Worm (Caenorhabditis elegans) whole organism, L4 larva: Measurements from ENCODE around the gene sre-6.

Experiments
- F26F4.8 ChIP-seq: fragments of 200-800 bp; sonication (Bioruptor generic); conservative IDR thresholded peaks from 2 replicates; pipeline ENCODE4 v1.3.6; 2022; ENCODE audit warnings: missing genetic modification characterization, missing compliant biosample characterization
- F44E2.7 ChIP-seq: fragments of 200-800 bp; sonication (Bioruptor generic); IDR thresholded peaks from 2 replicates; pipeline ENCODE4 v2.1.2; 2022; ENCODE audit warnings: missing genetic modification characterization, missing compliant biosample characterization
- aha-1 ChIP-seq: fragments of 150-350 bp; peaks from one replicate; lab custom pipeline; 2014; ENCODE audit warnings: missing biosample characterization, missing genetic modification characterization
- ama-1 ChIP-seq: fragments of 150-350 bp; optimal IDR thresholded peaks from 2 replicates; lab custom pipeline; 2014; ENCODE audit warnings: inconsistent platforms, mixed read lengths
- arid-1 ChIP-seq: fragments of 200-800 bp; sonication (Bioruptor generic); conservative IDR thresholded peaks from 2 replicates; pipeline ENCODE4 v1.3.6; 2022; ENCODE audit warnings: missing genetic modification reagents, missing genetic modification characterization, missing compliant biosample characterization
- attf-4 ChIP-seq: sonication (generic microtip); optimal IDR thresholded peaks from 3 replicates; lab custom pipeline; 2017; ENCODE audit warnings: missing biosample characterization, missing genetic modification characterization
- ceh-28 ChIP-seq: fragments of 150-350 bp; optimal IDR thresholded peaks from 2 replicates; lab custom pipeline; 2014; ENCODE audit warnings: missing biosample characterization, missing genetic modification reagents, missing genetic modification characterization
- ceh-44 ChIP-seq: fragments of 200-800 bp; sonication (Bioruptor generic); IDR thresholded peaks from 2 replicates; pipeline ENCODE4 v1.3.6; 2022; ENCODE audit warnings: missing genetic modification reagents, missing genetic modification characterization, missing compliant biosample characterization
- ceh-82 ChIP-seq: sonication (generic microtip); optimal IDR thresholded peaks from 2 replicates; lab custom pipeline; 2017; ENCODE audit warnings: missing biosample characterization, missing genetic modification characterization
- ces-1 ChIP-seq: fragments of 150-350 bp; sonication (generic microtip); optimal IDR thresholded peaks from 4 replicates; lab custom pipeline; 2014; ENCODE audit warnings: missing biosample characterization, missing genetic modification reagents, missing genetic modification characterization
- ctbp-1 ChIP-seq: fragments of 200-800 bp; sonication (Bioruptor generic); IDR thresholded peaks from 2 replicates; pipeline ENCODE4 v1.3.6; 2022; ENCODE audit warnings: missing genetic modification reagents, missing genetic modification characterization, missing compliant biosample characterization
- daf-12 ChIP-seq: fragments of 150-350 bp; optimal IDR thresholded peaks from 2 replicates; lab custom pipeline; 2014; ENCODE audit warnings: missing biosample characterization, missing genetic modification reagents, missing genetic modification characterization
- dmd-6 ChIP-seq: fragments of 200-800 bp; sonication (Bioruptor generic); IDR thresholded peaks from 2 replicates; pipeline ENCODE4 v1.3.6; 2022; ENCODE audit warnings: missing genetic modification reagents, missing genetic modification characterization, missing compliant biosample characterization
- dmd-9 ChIP-seq: fragments of 200-800 bp; sonication (Bioruptor generic); IDR thresholded peaks from 2 replicates; pipeline ENCODE4 v1.3.6; 2022; ENCODE audit warnings: missing genetic modification reagents, missing genetic modification characterization, missing compliant biosample characterization
- duxl-1 ChIP-seq: sonication (generic microtip); optimal IDR thresholded peaks from 2 replicates; lab custom pipeline; 2016; ENCODE audit warnings: mild to moderate bottlenecking, missing genetic modification characterization, moderate library complexity, missing compliant biosample characterization; ENCODE audit not compliant: poor library complexity
- egl-27 ChIP-seq: sonication (generic microtip); optimal IDR thresholded peaks from 3 replicates; lab custom pipeline; 2017; ENCODE audit warnings: missing biosample characterization, missing genetic modification reagents, missing genetic modification characterization
- fos-1 ChIP-seq: fragments of 150-350 bp; optimal IDR thresholded peaks from 2 replicates; lab custom pipeline; 2014; ENCODE audit warnings: missing biosample characterization, missing genetic modification characterization
- hmg-1.1 ChIP-seq: fragments of 200-800 bp; sonication (Bioruptor generic); IDR thresholded peaks from 2 replicates; pipeline ENCODE4 v1.3.6; 2022; ENCODE audit warnings: missing genetic modification reagents, missing genetic modification characterization, missing compliant biosample characterization
- lin-13 ChIP-seq: fragments of 150-350 bp; optimal IDR thresholded peaks from 2 replicates; lab custom pipeline; 2014; ENCODE audit warnings: missing biosample characterization, missing genetic modification reagents, missing genetic modification characterization
- lin-15B ChIP-seq: fragments of 150-350 bp; sonication (generic microtip); optimal IDR thresholded peaks from 3 replicates; lab custom pipeline; 2014; ENCODE audit warnings: missing biosample characterization, missing genetic modification characterization
- lin-38 ChIP-seq: fragments of 200-800 bp; sonication (Bioruptor generic); IDR thresholded peaks from 2 replicates; pipeline ENCODE4 v1.3.6; 2022; ENCODE audit warnings: missing genetic modification reagents, missing genetic modification characterization, missing compliant biosample characterization
- madf-5 ChIP-seq, 2 experiments: fragments of 200-800 bp; sonication (Bioruptor generic); IDR thresholded peaks; 2 replicates each; pipeline ENCODE4 v1.3.6; 2022; ENCODE audit warnings: missing compliant biosample characterization in 2 of 2, missing genetic modification characterization in 2 of 2
- madf-9 ChIP-seq: fragments of 200-800 bp; sonication (Bioruptor generic); conservative IDR thresholded peaks from 2 replicates; pipeline ENCODE4 v1.3.6; 2022; ENCODE audit warnings: missing genetic modification reagents, missing genetic modification characterization, missing compliant biosample characterization
- mdt-29 ChIP-seq: fragments of 200-800 bp; sonication (Bioruptor generic); IDR thresholded peaks from 2 replicates; pipeline ENCODE4 v1.3.6; 2022; ENCODE audit warnings: missing genetic modification reagents, missing genetic modification characterization, missing compliant biosample characterization
- mep-1 ChIP-seq: fragments of 150-350 bp; sonication (generic microtip); optimal IDR thresholded peaks from 3 replicates; lab custom pipeline; 2014; ENCODE audit warnings: missing biosample characterization, missing genetic modification characterization
- mes-2 ChIP-seq: sonication (generic microtip); optimal IDR thresholded peaks from 2 replicates; lab custom pipeline; 2016; ENCODE audit warnings: missing genotype, mild to moderate bottlenecking, missing genetic modification characterization, missing compliant biosample characterization; ENCODE audit not compliant: poor library complexity, severe bottlenecking
- mxl-3 ChIP-seq: fragments of 200-800 bp; sonication (Bioruptor generic); optimal IDR thresholded peaks from 2 replicates; lab custom pipeline; 2018; ENCODE audit warnings: mild to moderate bottlenecking, missing genetic modification characterization, missing compliant biosample characterization
- nhr-10 ChIP-seq: fragments of 150-350 bp; optimal IDR thresholded peaks from 2 replicates; lab custom pipeline; 2014; ENCODE audit warnings: missing biosample characterization, missing genetic modification characterization
- nhr-11 ChIP-seq: fragments of 150-350 bp; optimal IDR thresholded peaks from 2 replicates; lab custom pipeline; 2014; ENCODE audit warnings: missing biosample characterization, missing genetic modification characterization
- nhr-111 ChIP-seq: fragments of 200-800 bp; sonication (Bioruptor generic); optimal IDR thresholded peaks from 2 replicates; lab custom pipeline; 2018; ENCODE audit warnings: mild to moderate bottlenecking, missing genetic modification characterization, missing compliant biosample characterization
- nhr-237 ChIP-seq: sonication (generic microtip); optimal IDR thresholded peaks from 2 replicates; lab custom pipeline; 2017; ENCODE audit warnings: missing biosample characterization, missing genetic modification characterization
- nhr-41 ChIP-seq: fragments of 200-800 bp; sonication (Bioruptor generic); IDR thresholded peaks from 2 replicates; pipeline ENCODE4 v1.3.6; 2022; ENCODE audit warnings: missing genetic modification reagents, missing genetic modification characterization, missing compliant biosample characterization
- nhr-42 ChIP-seq: fragments of 200-800 bp; sonication (Bioruptor generic); IDR thresholded peaks from 2 replicates; pipeline ENCODE4 v1.3.6; 2022; ENCODE audit warnings: missing genetic modification characterization, missing compliant biosample characterization
- nhr-48 ChIP-seq: sonication (generic microtip); optimal IDR thresholded peaks from 2 replicates; lab custom pipeline; 2016; ENCODE audit warnings: mild to moderate bottlenecking, missing genetic modification characterization, missing compliant biosample characterization
- nhr-6 ChIP-seq: fragments of 150-350 bp; optimal IDR thresholded peaks from 2 replicates; lab custom pipeline; 2014; ENCODE audit warnings: missing biosample characterization, missing genetic modification characterization
- nhr-76 ChIP-seq: fragments of 150-350 bp; optimal IDR thresholded peaks from 2 replicates; lab custom pipeline; 2014; ENCODE audit warnings: missing biosample characterization, missing genetic modification characterization
- pha-4 ChIP-seq, 2 experiments: fragments of 150-350 bp in 1 of 2; fragments of 200-800 bp in 1 of 2; sonication (Bioruptor generic) in 1 of 2; IDR thresholded peaks in 1 of 2; optimal IDR thresholded peaks in 1 of 2; 2 replicates each; pipeline versions ENCODE4 v1.3.6 to Lab custom; 2014 to 2022; ENCODE audit warnings: missing genetic modification characterization in 2 of 2, missing genetic modification reagents in 2 of 2, missing biosample characterization in 1 of 2, missing compliant biosample characterization in 1 of 2
- php-3 ChIP-seq: fragments of 200-800 bp; sonication (Bioruptor generic); IDR thresholded peaks from 2 replicates; pipeline ENCODE4 v1.3.6; 2022; ENCODE audit warnings: missing genetic modification reagents, missing genetic modification characterization, missing compliant biosample characterization
- saeg-2 ChIP-seq: fragments of 200-800 bp; sonication (Bioruptor generic); IDR thresholded peaks from 2 replicates; pipeline ENCODE4 v1.3.6; 2022; ENCODE audit warnings: missing genetic modification reagents, missing genetic modification characterization, missing compliant biosample characterization
- sdz-12 ChIP-seq: fragments of 200-800 bp; sonication (Bioruptor generic); optimal IDR thresholded peaks from 2 replicates; lab custom pipeline; 2018; ENCODE audit warnings: mild to moderate bottlenecking, missing genetic modification characterization, missing compliant biosample characterization
- set-16 ChIP-seq: fragments of 200-800 bp; sonication (Bioruptor generic); IDR thresholded peaks from 2 replicates; pipeline ENCODE4 v1.3.6; 2022; ENCODE audit warnings: missing genetic modification reagents, missing genetic modification characterization, missing compliant biosample characterization
- skn-1 ChIP-seq: fragments of 150-350 bp; optimal IDR thresholded peaks from 2 replicates; lab custom pipeline; 2014; ENCODE audit warnings: missing biosample characterization, missing genetic modification characterization
- snpc-4 ChIP-seq: fragments of 150-350 bp; optimal IDR thresholded peaks from 2 replicates; lab custom pipeline; 2014; ENCODE audit warnings: missing biosample characterization, missing genetic modification characterization
- tag-97 ChIP-seq: fragments of 200-800 bp; sonication (Bioruptor generic); IDR thresholded peaks from 2 replicates; pipeline ENCODE4 v1.3.6; 2022; ENCODE audit warnings: missing genetic modification characterization, missing compliant biosample characterization
- tra-1 ChIP-seq: fragments of 200-800 bp; sonication (Bioruptor generic); IDR thresholded peaks from 2 replicates; pipeline ENCODE4 v1.3.6; 2022; ENCODE audit warnings: missing genetic modification reagents, missing genetic modification characterization, missing compliant biosample characterization
- unc-39 ChIP-seq: sonication (generic microtip); optimal IDR thresholded peaks from 2 replicates; lab custom pipeline; 2017; ENCODE audit warnings: missing biosample characterization, missing genetic modification characterization
- unc-62 ChIP-seq, 3 experiments: fragments of 150-350 bp in 1 of 3; sonication (generic microtip); optimal IDR thresholded peaks in 2 of 3; peaks in 1 of 3; 1 replicate in 1 of 3; 2 replicates in 2 of 3; lab custom pipeline; 2014 to 2017; ENCODE audit warnings: missing biosample characterization in 3 of 3, missing genetic modification characterization in 3 of 3, missing genetic modification reagents in 3 of 3, missing genotype in 1 of 3
- zag-1 ChIP-seq: fragments of 150-350 bp; optimal IDR thresholded peaks from 2 replicates; lab custom pipeline; 2014; ENCODE audit warnings: missing biosample characterization, missing genetic modification characterization
- zfp-2 ChIP-seq: sonication (generic microtip); optimal IDR thresholded peaks from 2 replicates; lab custom pipeline; 2016; ENCODE audit warnings: mild to moderate bottlenecking, missing genetic modification characterization, missing compliant biosample characterization
- zfp-3 ChIP-seq: fragments of 200-800 bp; sonication (Bioruptor generic); conservative IDR thresholded peaks from 2 replicates; pipeline ENCODE4 v1.3.6; 2022; ENCODE audit warnings: missing genetic modification reagents, missing genetic modification characterization, missing compliant biosample characterization
- zip-2 ChIP-seq: fragments of 150-350 bp; optimal IDR thresholded peaks from 2 replicates; lab custom pipeline; 2014; ENCODE audit warnings: missing biosample characterization, missing genetic modification characterization
- ztf-7 ChIP-seq: fragments of 150-350 bp; optimal IDR thresholded peaks from 2 replicates; lab custom pipeline; 2014; ENCODE audit warnings: missing biosample characterization, missing genetic modification characterization

The sre-6 gene

ce11 chrV:10801154-10801553 is 38.6 kb upstream of the sre-6 start, which contains the start of gene D1054.18 (continued):
- TF ChIP-seq ama-1 (lab: Kevin White, UChicago) (no peak), zip-2 (no peak), nhr-111 (no peak), mep-1 (no peak), dmd-9 (no peak), nhr-42 (no peak), nhr-6 (tag; lab: Kevin White, UChicago) (no peak), php-3 (GFP tag; lab: Robert Waterston, UW) (peak; percentile 97), egl-27 (tag; lab: Kevin White, UChicago) (no peak), lin-38 (GFP tag; lab: Robert Waterston, UW) (no peak), unc-62 (GFP tag; optimal IDR thresholded peaks at IDR 0.05 in 1 of 2; lab: Kevin White, UChicago) (peak; percentile 51 to 96), unc-62 (tag; optimal IDR thresholded peaks at IDR 0.05; lab: Kevin White, UChicago) (no peak), nhr-10 (tag; lab: Kevin White, UChicago) (no peak), ctbp-1 (GFP tag; lab: Robert Waterston, UW) (no peak), arid-1 (GFP tag; lab: Robert Waterston, UW) (no peak), nhr-41 (GFP tag; lab: Robert Waterston, UW) (peak; percentile 85), madf-9 (no peak), pha-4 (GFP tag; IDR thresholded peaks at IDR 0.05; lab: Robert Waterston, UW) (peak; percentile 27; the same call in 1 of the 2 replicates), pha-4 (tag; optimal IDR thresholded peaks at IDR 0.05; lab: Kevin White, UChicago) (no peak), ceh-28 (tag; lab: Kevin White, UChicago) (no peak), nhr-11 (tag; lab: Kevin White, UChicago) (no peak), tag-97 (GFP tag; lab: Robert Waterston, UW) (no peak), ztf-7 (tag; lab: Kevin White, UChicago) (no peak), saeg-2 (GFP tag; lab: Robert Waterston, UW) (peak; percentile 42; the same call in 1 of the 2 replicates), duxl-1 (no peak), mes-2 (no peak), lin-15B (no peak), zag-1 (no peak), attf-4 (no peak), daf-12 (tag; lab: Kevin White, UChicago) (no peak), fos-1 (no peak), zfp-2 (tag; lab: Kevin White, UChicago) (no peak), F44E2.7 (no peak), zfp-3 (GFP tag; lab: Robert Waterston, UW) (no peak), madf-5 (GFP tag; IDR thresholded peaks at IDR 0.05; lab: Robert Waterston, UW) (no peak), nhr-237 (tag; lab: Kevin White, UChicago) (no peak), ceh-44 (no peak), hmg-1.1 (GFP tag; lab: Robert Waterston, UW) (no peak), sdz-12 (GFP tag; lab: Kevin White, UChicago) (no peak), F26F4.8 (GFP tag; lab: Robert Waterston, UW) (no peak), nhr-48 (peak; percentile 30), aha-1 (tag; lab: Kevin White, UChicago) (peak; percentile 36), nhr-76 (tag; lab: Kevin White, UChicago) (no peak), snpc-4 (no peak), ces-1 (GFP tag; lab: Kevin White, UChicago) (no peak), mxl-3 (GFP tag; lab: Kevin White, UChicago) (no peak), set-16 (GFP tag; lab: Robert Waterston, UW) (no peak), skn-1 (tag; lab: Kevin White, UChicago) (no peak), dmd-6 (GFP tag; lab: Robert Waterston, UW) (peak; percentile 95), ceh-82 (no peak), lin-13 (no peak), tra-1 (GFP tag; lab: Robert Waterston, UW) (peak; percentile 66; the same call in 1 of the 2 replicates), unc-39 (tag; lab: Kevin White, UChicago) (no peak), mdt-29 (GFP tag; lab: Robert Waterston, UW) (no peak)
